Worm (Caenorhabditis elegans): ENCODE results near the gene B0361.3.
A peak's percentile ranks its signal among the peaks of the same experiment; 100 is the strongest.

Gene B0361.3

DNA sequence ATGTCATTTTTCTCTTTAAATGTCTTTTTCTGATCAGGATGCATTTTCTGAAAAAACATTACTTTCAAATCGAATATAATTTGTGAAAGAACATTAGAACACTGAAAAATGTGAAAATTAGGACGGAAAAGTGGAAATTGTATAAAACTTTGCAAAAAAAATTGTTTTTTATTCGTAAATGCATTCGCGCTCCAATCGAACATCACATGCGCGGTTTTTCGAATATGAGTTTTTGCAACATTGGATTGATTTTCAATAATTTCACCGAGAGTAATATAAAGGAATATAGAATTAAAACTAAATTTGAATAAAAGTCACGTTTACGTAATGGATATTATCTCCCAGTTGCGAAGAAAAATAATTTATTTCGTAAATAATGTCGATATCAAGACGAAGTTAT lies 4.0 kb upstream of the B0361.3 start, which contains the start of the genes spot-1 and B0361.11:
spot-1 (minus strand) TSS at position 47 of the 400 bp plus-strand sequence.
B0361.11 (plus strand) TSS at position 372 of the 400 bp plus-strand sequence.
- TF ChIP-seq ces-1 (GFP tag; optimal IDR thresholded peaks at IDR 0.05) (no peak), aha-1 (tag; optimal IDR thresholded peaks at IDR 0.05) (no peak), dpl-1 (GFP tag; optimal IDR thresholded peaks at IDR 0.05) (peak; percentile 93 to 97 (median 97)), hpl-2 (GFP tag; optimal IDR thresholded peaks at IDR 0.05) (no peak), lin-14 (GFP tag; optimal IDR thresholded peaks at IDR 0.05) (peak; percentile 62), nhr-11 (tag; optimal IDR thresholded peaks at IDR 0.05) (no peak), isw-1 (GFP tag; IDR thresholded peaks at IDR 0.05) (peak; percentile 58), nhr-90 (tag; optimal IDR thresholded peaks at IDR 0.05; ENCODE audit: poor library complexity) (peak; percentile 52), C34B4.2 (tag; optimal IDR thresholded peaks at IDR 0.05) (no peak), egl-13 (tag; optimal IDR thresholded peaks at IDR 0.05) (peak; percentile 22), sup-37 (GFP tag; optimal IDR thresholded peaks at IDR 0.05) (no peak), hlh-17 (GFP tag; optimal IDR thresholded peaks at IDR 0.05; ENCODE audit: borderline replicate concordance) (no peak), hlh-4 (tag; optimal IDR thresholded peaks at IDR 0.05) (no peak), pag-3 (tag; optimal IDR thresholded peaks at IDR 0.05; ENCODE audit: borderline replicate concordance, insufficient read depth) (no peak), irx-1 (tag; optimal IDR thresholded peaks at IDR 0.05) (peak; percentile 39), mef-2 (tag; optimal IDR thresholded peaks at IDR 0.05) (no peak), sptf-1 (tag; optimal IDR thresholded peaks at IDR 0.05) (no peak), unc-62 (GFP tag; optimal IDR thresholded peaks at IDR 0.05) (no peak), elt-2 (tag; optimal IDR thresholded peaks at IDR 0.05) (peak; percentile 19), efl-3 (GFP tag; optimal IDR thresholded peaks at IDR 0.05) (no peak), nhr-28 (tag; optimal IDR thresholded peaks at IDR 0.05) (no peak), nhr-20 (tag; optimal IDR thresholded peaks at IDR 0.05) (peak; percentile 70), C04F5.9 (tag; optimal IDR thresholded peaks at IDR 0.05) (peak; percentile 31), ceh-90 (tag; optimal IDR thresholded peaks at IDR 0.05) (no peak), ceh-8 (GFP tag; optimal IDR thresholded peaks at IDR 0.05) (no peak), lsy-2 (tag; optimal IDR thresholded peaks at IDR 0.05) (peak; percentile 78 to 89), fkh-4 (tag; optimal IDR thresholded peaks at IDR 0.05; ENCODE audit: borderline replicate concordance) (no peak), unc-98 (GFP tag; IDR thresholded peaks at IDR 0.05) (no peak), pax-3 (tag; optimal IDR thresholded peaks at IDR 0.05) (no peak), swsn-7 (tag; optimal IDR thresholded peaks at IDR 0.05) (peak; percentile 57), ets-5 (GFP tag; IDR thresholded peaks at IDR 0.05) (no peak), C16A3.4 (tag; optimal IDR thresholded peaks at IDR 0.05) (peak; percentile 72), lin-15B (tag; optimal IDR thresholded peaks at IDR 0.05) (peak; percentile 53), mab-9 (GFP tag; IDR thresholded peaks at IDR 0.05) (no peak), grh-1 (GFP tag; IDR thresholded peaks at IDR 0.05) (peak; percentile 43), zag-1 (tag; optimal IDR thresholded peaks at IDR 0.05) (no peak), ceh-63 (GFP tag; optimal IDR thresholded peaks at IDR 0.05) (no peak), rnt-1 (tag; optimal IDR thresholded peaks at IDR 0.05) (peak; percentile 76), snpc-4 (tag; optimal IDR thresholded peaks at IDR 0.05) (peak; percentile 72), efl-1 (optimal IDR thresholded peaks at IDR 0.05) (peak; percentile 79 to 97), efl-1 (GFP tag; optimal IDR thresholded peaks at IDR 0.05 in 1 of 2) (peak; percentile 97 to 100), lin-39 (tag; optimal IDR thresholded peaks at IDR 0.05) (peak; percentile 27), alr-1 (tag; optimal IDR thresholded peaks at IDR 0.05; ENCODE audit: borderline replicate concordance) (no peak), aly-2 (tag; optimal IDR thresholded peaks at IDR 0.05) (no peak), nhr-71 (tag; optimal IDR thresholded peaks at IDR 0.05) (peak; percentile 79), egl-27 (tag; optimal IDR thresholded peaks at IDR 0.05) (no peak), fkh-10 (GFP tag; optimal IDR thresholded peaks at IDR 0.05) (no peak), pqm-1 (tag; optimal IDR thresholded peaks at IDR 0.05) (no peak), unc-30 (tag; optimal IDR thresholded peaks at IDR 0.05) (no peak), zip-4 (GFP tag; optimal IDR thresholded peaks at IDR 0.05) (no peak), Y116A8C.19 (tag; optimal IDR thresholded peaks at IDR 0.05; ENCODE audit: borderline replicate concordance) (no peak), F16B12.6 (tag; optimal IDR thresholded peaks at IDR 0.05) (peak; percentile 34), mdl-1 (tag; optimal IDR thresholded peaks at IDR 0.05) (peak in 1 of 2 experiments; percentile 11)

Measured in whole organism, L1 larva.